Worm (Caenorhabditis elegans): ENCODE results near the gene R08C7.8.

Gene R08C7.8

ce11 chrIV:4446884-4447283, 12.5 kb upstream of the R08C7.8 start (continued):
- TF ChIP-seq K12H6.12 (tag; optimal IDR thresholded peaks at IDR 0.05) (no peak), sea-2 (GFP tag; IDR thresholded peaks at IDR 0.05) (no peak), lin-54 (GFP tag; optimal IDR thresholded peaks at IDR 0.05) (peak; percentile 29), ets-4 (GFP tag; optimal IDR thresholded peaks at IDR 0.05) (no peak), ccch-3 (GFP tag; optimal IDR thresholded peaks at IDR 0.05) (no peak), let-607 (tag; optimal IDR thresholded peaks at IDR 0.05) (no peak), snpc-3.4 (tag; optimal IDR thresholded peaks at IDR 0.05) (peak; percentile 35), ceh-27 (GFP tag; optimal IDR thresholded peaks at IDR 0.05) (no peak), Y79H2A.3 (GFP tag; conservative IDR thresholded peaks at IDR 0.05) (peak; percentile 74; the same call in 1 of the 2 replicates), atf-7 (tag; optimal IDR thresholded peaks at IDR 0.05) (no peak), akir-1 (GFP tag; optimal IDR thresholded peaks at IDR 0.05) (no peak), F33H1.4 (GFP tag; IDR thresholded peaks at IDR 0.05) (peak; percentile 40), mel-28 (tag; optimal IDR thresholded peaks at IDR 0.05; ENCODE audit: borderline replicate concordance) (no peak), sptf-2 (GFP tag; optimal IDR thresholded peaks at IDR 0.05) (no peak)

- peak; percentile 82; the same call in 1 of the 2 replicates for TF ChIP-seq C17E4.6 (GFP tag; IDR thresholded peaks at IDR 0.05)
- no peak for TF ChIP-seq hlh-12 (tag; optimal IDR thresholded peaks at IDR 0.05)
- TF ChIP-seq egrh-3 (GFP tag; IDR thresholded peaks at IDR 0.05): peak; percentile 43; the same call in 1 of the 2 replicates
- TF ChIP-seq snpc-4 (GFP tag; optimal IDR thresholded peaks at IDR 0.05): peak; percentile 23
- TF ChIP-seq snpc-4 (tag; optimal IDR thresholded peaks at IDR 0.05): peak; percentile 73 to 85 (median 83)
- peak; percentile 54 for TF ChIP-seq somi-1 (GFP tag; optimal IDR thresholded peaks at IDR 0.05)
- peak; percentile 27 for TF ChIP-seq gei-17 (GFP tag; optimal IDR thresholded peaks at IDR 0.05)
- TF ChIP-seq Y79H2A.3 (GFP tag; conservative IDR thresholded peaks at IDR 0.05): peak; percentile 70; the same call in 1 of the 2 replicates
- peak; percentile 74 for TF ChIP-seq unc-130 (GFP tag; optimal IDR thresholded peaks at IDR 0.05)
- TF ChIP-seq nhr-27 (tag; optimal IDR thresholded peaks at IDR 0.05): no peak
- peak; percentile 90 for TF ChIP-seq lir-1 (GFP tag; conservative IDR thresholded peaks at IDR 0.05)
- no peak for TF ChIP-seq nhr-90 (tag; optimal IDR thresholded peaks at IDR 0.05)
- TF ChIP-seq F55B11.4 (tag; optimal IDR thresholded peaks at IDR 0.05; ENCODE audit: borderline replicate concordance, insufficient read depth): no peak
- peak; percentile 93 for TF ChIP-seq lin-40 (tag; optimal IDR thresholded peaks at IDR 0.05)
- TF ChIP-seq him-1 (tag; optimal IDR thresholded peaks at IDR 0.05): no peak
- TF ChIP-seq ztf-22 (GFP tag; optimal IDR thresholded peaks at IDR 0.05): no peak
- peak; percentile 88 for TF ChIP-seq K11D2.4 (GFP tag; IDR thresholded peaks at IDR 0.05)
- TF ChIP-seq tbx-9 (tag; optimal IDR thresholded peaks at IDR 0.05; ENCODE audit: borderline replicate concordance): no peak
- TF ChIP-seq ztf-28 (GFP tag; IDR thresholded peaks at IDR 0.05): 0 out of 2 replicates have a peak, but pooled peaks have one; percentile 66
- TF ChIP-seq snpc-1.3 (tag; optimal IDR thresholded peaks at IDR 0.05; ENCODE audit: insufficient read depth): peak; percentile 79
- TF ChIP-seq hmg-20 (GFP tag; IDR thresholded peaks at IDR 0.05): peak; percentile 65
- TF ChIP-seq madf-10 (tag; optimal IDR thresholded peaks at IDR 0.05): peak; percentile 65
- TF ChIP-seq hmg-1.2 (GFP tag; IDR thresholded peaks at IDR 0.05): peak; percentile 81
- TF ChIP-seq F57C9.4 (tag; optimal IDR thresholded peaks at IDR 0.05): peak; percentile 25
- TF ChIP-seq F39B2.1 (GFP tag; IDR thresholded peaks at IDR 0.05): peak; percentile 81; the same call in 1 of the 2 replicates
- TF ChIP-seq F23B12.7 (tag; optimal IDR thresholded peaks at IDR 0.05; ENCODE audit: insufficient read depth): peak; percentile 58
- TF ChIP-seq ztf-3 (GFP tag; optimal IDR thresholded peaks at IDR 0.05): no peak
- TF ChIP-seq ceh-79 (tag; optimal IDR thresholded peaks at IDR 0.05): no peak
- TF ChIP-seq fkh-3 (tag; optimal IDR thresholded peaks at IDR 0.05): no peak
- no peak for TF ChIP-seq nfya-2 (GFP tag; IDR thresholded peaks at IDR 0.05)
- TF ChIP-seq dpff-1 (tag; optimal IDR thresholded peaks at IDR 0.05): no peak
- no peak for TF ChIP-seq nhr-120 (GFP tag; IDR thresholded peaks at IDR 0.05)
- peak; percentile 93 for TF ChIP-seq Y95B8A.8 (GFP tag; IDR thresholded peaks at IDR 0.05)
Measured at ce11 chrIV:4445711-4446290, 11.5 kb upstream of the R08C7.8 start, which contains the start of the genes wapl-1 and htz-1. Gene wapl-1 (minus strand): TSS chrIV:4445740. Gene htz-1 (plus strand): TSS chrIV:4446216.

All from whole organism, young adult.